Fruit fly (Drosophila melanogaster) whole organism, embryonic: ENCODE measurements around the gene Ankle2.

Experiments
- Abd-B ChIP-seq: fragments of 200-800 bp; sonication (Bioruptor generic); optimal IDR thresholded peaks from 2 replicates; lab custom pipeline; 2018; ENCODE audit warnings: missing biosample characterization, mild to moderate bottlenecking, missing genetic modification characterization, moderate library complexity
- Atf-2 ChIP-seq: fragments of 200-800 bp; sonication (Bioruptor generic); optimal IDR thresholded peaks from 2 replicates; lab custom pipeline; 2016; ENCODE audit warnings: missing biosample characterization, missing genetic modification characterization
- BtbVII ChIP-seq: fragments of 200-800 bp; sonication (Bioruptor generic); optimal IDR thresholded peaks from 3 replicates; lab custom pipeline; 2017; ENCODE audit warnings: missing biosample characterization, mild to moderate bottlenecking, missing genetic modification characterization
- CG10654 ChIP-seq: fragments of 200-800 bp; sonication (Bioruptor generic); optimal IDR thresholded peaks from 2 replicates; lab custom pipeline; 2016; ENCODE audit warnings: missing biosample characterization, missing genetic modification characterization
- CG11398 ChIP-seq: fragments of 200-800 bp; sonication (Bioruptor generic); optimal IDR thresholded peaks from 2 replicates; lab custom pipeline; 2016; ENCODE audit warnings: missing biosample characterization, missing genetic modification characterization
- CG12071 ChIP-seq: fragments of 200-800 bp; sonication (Bioruptor generic); optimal IDR thresholded peaks from 3 replicates; lab custom pipeline; 2018; ENCODE audit warnings: missing biosample characterization, mild to moderate bottlenecking, missing genetic modification characterization
- CG12219 ChIP-seq: fragments of 200-800 bp; sonication (Bioruptor generic); optimal IDR thresholded peaks from 3 replicates; lab custom pipeline; 2018; ENCODE audit warnings: missing biosample characterization, mild to moderate bottlenecking, missing genetic modification characterization
- CG15011 ChIP-seq: fragments of 200-800 bp; sonication (Bioruptor generic); optimal IDR thresholded peaks from 3 replicates; lab custom pipeline; 2018; ENCODE audit warnings: missing biosample characterization, mild to moderate bottlenecking, missing genetic modification characterization
- CG15073 ChIP-seq: fragments of 200-800 bp; sonication (Bioruptor generic); optimal IDR thresholded peaks from 2 replicates; lab custom pipeline; 2016; ENCODE audit warnings: missing biosample characterization, missing genetic modification characterization
- CG1603 ChIP-seq: fragments of 200-800 bp; sonication (Bioruptor generic); optimal IDR thresholded peaks from 2 replicates; lab custom pipeline; 2019; ENCODE audit warnings: missing biosample characterization, mild to moderate bottlenecking, missing genetic modification characterization, moderate library complexity
- CG17328 ChIP-seq: fragments of 200-800 bp; sonication (Bioruptor generic); IDR thresholded peaks from 2 replicates; pipeline ENCODE4 v1.3.6; 2022; ENCODE audit warnings: missing biosample characterization, missing genetic modification characterization
- CG31224 ChIP-seq: fragments of 200-800 bp; sonication (Bioruptor generic); IDR thresholded peaks from 2 replicates; pipeline ENCODE4 v1.3.6; 2022; ENCODE audit warnings: missing biosample characterization, missing genetic modification characterization
- CG33557 ChIP-seq: fragments of 200-800 bp; sonication (Bioruptor generic); optimal IDR thresholded peaks from 2 replicates; lab custom pipeline; 2019; ENCODE audit warnings: missing biosample characterization, mild to moderate bottlenecking, missing genetic modification characterization, moderate library complexity
- CG4424 ChIP-seq: fragments of 200-800 bp; sonication (Bioruptor generic); optimal IDR thresholded peaks from 3 replicates; lab custom pipeline; 2016; ENCODE audit warnings: missing biosample characterization, missing genetic modification characterization
- CG4617 ChIP-seq: fragments of 200-800 bp; sonication (Bioruptor generic); optimal IDR thresholded peaks from 3 replicates; lab custom pipeline; 2016; ENCODE audit warnings: missing biosample characterization, missing genetic modification characterization, borderline replicate concordance
- CG5953 ChIP-seq: fragments of 200-800 bp; sonication (Bioruptor generic); IDR thresholded peaks from 2 replicates; pipeline ENCODE4 v1.3.6; 2022; ENCODE audit warnings: missing biosample characterization, missing genetic modification characterization
- CG6654 ChIP-seq: fragments of 200-800 bp; sonication (Bioruptor generic); optimal IDR thresholded peaks from 2 replicates; lab custom pipeline; 2017; ENCODE audit warnings: missing biosample characterization, mild to moderate bottlenecking, missing genetic modification characterization
- CG6791 ChIP-seq: fragments of 200-800 bp; sonication (Bioruptor generic); IDR thresholded peaks from 3 replicates; pipeline ENCODE4 v1.3.6; 2022; ENCODE audit warnings: missing biosample characterization, missing genetic modification characterization; ENCODE audit not compliant: partially characterized antibody
- CG7372 ChIP-seq: fragments of 200-800 bp; sonication (Bioruptor generic); IDR thresholded peaks from 2 replicates; pipeline ENCODE4 v1.3.6; 2022; ENCODE audit warnings: missing biosample characterization, missing genetic modification characterization
- CG7963 ChIP-seq: fragments of 200-800 bp; sonication (Bioruptor generic); IDR thresholded peaks from 3 replicates; pipeline ENCODE4 v1.3.6; 2022; ENCODE audit warnings: missing biosample characterization, missing genetic modification characterization; ENCODE audit not compliant: partially characterized antibody
- CTCF ChIP-seq: fragments of 200-800 bp; sonication (Bioruptor generic); optimal IDR thresholded peaks from 2 replicates; lab custom pipeline; 2017; ENCODE audit warnings: missing biosample characterization, mild to moderate bottlenecking, missing genetic modification characterization, moderate library complexity
- Eip74EF ChIP-seq, 2 experiments: fragments of 200-800 bp in 1 of 2; fragments of >200 bp in 1 of 2; sonication (Bioruptor generic) in 1 of 2; optimal IDR thresholded peaks; 2 replicates each; lab custom pipeline; 2017 to 2019; ENCODE audit warnings: missing biosample characterization in 2 of 2, missing genetic modification characterization in 2 of 2, mild to moderate bottlenecking in 1 of 2, moderate library complexity in 1 of 2
- H2.0 ChIP-seq: fragments of 200-800 bp; sonication (Bioruptor generic); IDR thresholded peaks from 2 replicates; pipeline ENCODE4 v1.3.6; 2022; ENCODE audit warnings: missing biosample characterization, missing genetic modification characterization
- HLH4C ChIP-seq: fragments of 200-800 bp; sonication (Bioruptor generic); IDR thresholded peaks from 3 replicates; pipeline ENCODE4 v1.3.6; 2022; ENCODE audit warnings: missing biosample characterization, missing genetic modification characterization; ENCODE audit not compliant: partially characterized antibody
- HmgD ChIP-seq: fragments of 200-800 bp; sonication (Bioruptor generic); optimal IDR thresholded peaks from 3 replicates; lab custom pipeline; 2016; ENCODE audit warnings: missing biosample characterization, missing genetic modification characterization
- MTF-1 ChIP-seq: fragments of 200-800 bp; sonication (Bioruptor generic); optimal IDR thresholded peaks from 2 replicates; lab custom pipeline; 2018; ENCODE audit warnings: missing biosample characterization, mild to moderate bottlenecking, missing genetic modification characterization, borderline replicate concordance
- Rx ChIP-seq: fragments of 200-800 bp; sonication (Bioruptor generic); IDR thresholded peaks from 2 replicates; pipeline ENCODE4 v1.3.6; 2022; ENCODE audit warnings: missing biosample characterization, missing genetic modification characterization
- Scr ChIP-seq: fragments of 200-800 bp; sonication (Bioruptor generic); IDR thresholded peaks from 2 replicates; pipeline ENCODE4 v1.3.6; 2022; ENCODE audit warnings: missing biosample characterization, missing genetic modification characterization; ENCODE audit not compliant: partially characterized antibody
- ase ChIP-seq: fragments of 200-800 bp; sonication (Bioruptor generic); IDR thresholded peaks from 3 replicates; pipeline ENCODE4 v1.3.6; 2022; ENCODE audit warnings: missing biosample characterization, missing genetic modification characterization
- ash1 ChIP-seq: fragments of 200-800 bp; sonication (Bioruptor generic); optimal IDR thresholded peaks from 2 replicates; lab custom pipeline; 2018; ENCODE audit warnings: missing biosample characterization, mild to moderate bottlenecking, missing genetic modification characterization
- ato ChIP-seq: fragments of 200-800 bp; sonication (Bioruptor generic); IDR thresholded peaks from 2 replicates; pipeline ENCODE4 v1.3.6; 2022; ENCODE audit warnings: missing biosample characterization, missing genetic modification characterization; ENCODE audit not compliant: partially characterized antibody
- bbx ChIP-seq: fragments of 200-800 bp; sonication (Bioruptor generic); IDR thresholded peaks from 2 replicates; pipeline ENCODE4 v1.3.6; 2022; ENCODE audit warnings: missing biosample characterization, missing genetic modification characterization; ENCODE audit not compliant: partially characterized antibody
- fd96Cb ChIP-seq: fragments of 200-800 bp; sonication (Bioruptor generic); optimal IDR thresholded peaks from 2 replicates; lab custom pipeline; 2018; ENCODE audit warnings: missing biosample characterization, mild to moderate bottlenecking, missing genetic modification characterization, moderate library complexity
- gsb-n ChIP-seq: fragments of 200-800 bp; sonication (Bioruptor generic); optimal IDR thresholded peaks from 3 replicates; lab custom pipeline; 2018; ENCODE audit warnings: missing biosample characterization, mild to moderate bottlenecking, missing genetic modification characterization
- jing ChIP-seq: fragments of 200-800 bp; sonication (Bioruptor generic); optimal IDR thresholded peaks from 2 replicates; lab custom pipeline; 2018; ENCODE audit warnings: missing biosample characterization, mild to moderate bottlenecking, missing genetic modification characterization
- lov ChIP-seq, 2 experiments: fragments of 200-800 bp in 1 of 2; fragments of >200 bp in 1 of 2; sonication (Bioruptor generic) in 1 of 2; IDR thresholded peaks in 1 of 2; optimal IDR thresholded peaks in 1 of 2; 2 replicates in 1 of 2; 3 replicates in 1 of 2; pipeline versions ENCODE4 v1.3.6 to Lab custom; 2017 to 2022; ENCODE audit warnings: missing biosample characterization in 1 of 2, missing genetic modification characterization in 1 of 2
- prd ChIP-seq, 3 experiments: fragments of >200 bp in 2 of 3; fragments of 200-800 bp in 1 of 3; sonication (Bioruptor generic) in 1 of 3; optimal IDR thresholded peaks in 2 of 3; IDR thresholded peaks in 1 of 3; 2 replicates in 2 of 3; 3 replicates in 1 of 3; pipeline versions ENCODE4 v1.3.6 to Lab custom; 2017 to 2022; ENCODE audit warnings: missing biosample characterization in 1 of 3, missing genetic modification characterization in 1 of 3
- pros ChIP-seq: fragments of 200-800 bp; sonication (Bioruptor generic); optimal IDR thresholded peaks from 3 replicates; lab custom pipeline; 2019; ENCODE audit warnings: missing biosample characterization, mild to moderate bottlenecking, missing genetic modification characterization, moderate library complexity
- tin ChIP-seq: fragments of 200-800 bp; sonication (Bioruptor generic); optimal IDR thresholded peaks from 3 replicates; lab custom pipeline; 2016; ENCODE audit warnings: missing biosample characterization, missing genetic modification characterization
- tio ChIP-seq: fragments of 200-800 bp; sonication (Bioruptor generic); optimal IDR thresholded peaks from 2 replicates; lab custom pipeline; 2017; ENCODE audit warnings: missing biosample characterization, missing genetic modification characterization, inconsistent platforms
- toy ChIP-seq: fragments of 200-800 bp; sonication (Bioruptor generic); IDR thresholded peaks from 2 replicates; pipeline ENCODE4 v1.3.6; 2022; ENCODE audit warnings: missing biosample characterization, missing genetic modification characterization
- usp ChIP-seq: fragments of >200 bp; optimal IDR thresholded peaks from 2 replicates; lab custom pipeline; 2017; ENCODE audit warnings: missing biosample characterization, missing genetic modification characterization
- vnd ChIP-seq: fragments of 200-800 bp; sonication (Bioruptor generic); IDR thresholded peaks from 3 replicates; pipeline ENCODE4 v1.3.6; 2022; ENCODE audit warnings: missing biosample characterization, missing genetic modification characterization; ENCODE audit not compliant: partially characterized antibody

Ankle2 gene

dm6 chrX:17622187-17622586 lies 43.2 kb upstream of the Ankle2 start (continued):
- TF ChIP-seq prd (optimal IDR thresholded peaks at IDR 0.05; lab: Kevin White, UChicago), result no peak
- TF ChIP-seq prd (GFP tag; IDR thresholded peaks at IDR 0.05; lab: Robert Waterston, UW), result no peak
- TF ChIP-seq CG15073 (GFP tag; lab: Kevin White, UChicago), result no peak
- 0 out of 3 replicates have a peak, but pooled peaks have one; percentile 22 for TF ChIP-seq vnd (GFP tag; lab: Robert Waterston, UW)
- TF ChIP-seq BtbVII (GFP tag; lab: Kevin White, UChicago), result no peak
- no peak for TF ChIP-seq CG1603
- no peak for TF ChIP-seq MTF-1 (GFP tag; lab: Kevin White, UChicago)
- TF ChIP-seq Abd-B, result no peak
- TF ChIP-seq CG6791 (GFP tag; lab: Robert Waterston, UW), result peak; percentile 49; the same call in 1 of the 3 replicates
- no peak for TF ChIP-seq usp (GFP tag; lab: Kevin White, UChicago)
- TF ChIP-seq lov (optimal IDR thresholded peaks at IDR 0.05; lab: Kevin White, UChicago), result no peak
- TF ChIP-seq lov (GFP tag; IDR thresholded peaks at IDR 0.05; lab: Robert Waterston, UW), result no peak
- TF ChIP-seq fd96Cb, result no peak
- TF ChIP-seq pros (GFP tag; lab: Kevin White, UChicago), result no peak
- 0 out of 2 replicates have a peak, but pooled peaks have one; percentile 12 for TF ChIP-seq Scr (GFP tag; lab: Robert Waterston, UW)
- TF ChIP-seq ase, result no peak
- no peak for TF ChIP-seq CG11398
- no peak for TF ChIP-seq CG33557 (GFP tag; lab: Kevin White, UChicago)
- no peak for TF ChIP-seq tio (GFP tag; lab: Kevin White, UChicago)
- no peak for TF ChIP-seq CG6654 (GFP tag; lab: Kevin White, UChicago)
- TF ChIP-seq CG17328, result no peak
- TF ChIP-seq ato (GFP tag; lab: Robert Waterston, UW), result no peak
- TF ChIP-seq CG5953 (GFP tag; lab: Robert Waterston, UW), result no peak
- TF ChIP-seq bbx, result 0 out of 2 replicates have a peak, but pooled peaks have one; percentile 14
- TF ChIP-seq CG10654, result no peak
- TF ChIP-seq CG12071, result no peak
- no peak for TF ChIP-seq CG12219 (GFP tag; lab: Kevin White, UChicago)
- peak; percentile 66 for TF ChIP-seq HLH4C
- TF ChIP-seq CG15011 (GFP tag; lab: Kevin White, UChicago), result no peak
- no peak for TF ChIP-seq Rx (GFP tag; lab: Robert Waterston, UW)
- peak; percentile 37; the same call in 1 of the 3 replicates for TF ChIP-seq CG7963 (GFP tag; lab: Robert Waterston, UW)
- no peak for TF ChIP-seq Atf-2
- TF ChIP-seq H2.0, result no peak
- no peak for TF ChIP-seq CG4424 (GFP tag; lab: Kevin White, UChicago)
- no peak for TF ChIP-seq CG7372
- no peak for TF ChIP-seq toy (GFP tag; lab: Robert Waterston, UW)
- TF ChIP-seq jing, result no peak
- TF ChIP-seq CG31224 (GFP tag; lab: Robert Waterston, UW), result no peak
- no peak for TF ChIP-seq Eip74EF (GFP tag; optimal IDR thresholded peaks at IDR 0.05; lab: Kevin White, UChicago)
- no peak for TF ChIP-seq ash1 (GFP tag; lab: Kevin White, UChicago)
- no peak for TF ChIP-seq tin (GFP tag; lab: Kevin White, UChicago)
- no peak for TF ChIP-seq gsb-n
- no peak for TF ChIP-seq CG4617 (GFP tag; lab: Kevin White, UChicago)
- TF ChIP-seq CTCF (GFP tag; lab: Kevin White, UChicago), result no peak
- TF ChIP-seq HmgD (GFP tag; lab: Kevin White, UChicago), result no peak
